Fruit fly (Drosophila melanogaster) whole organism, embryonic: ENCODE measurements around the gene Rok.
A peak's percentile ranks its signal among the peaks of the same experiment; 100 is the strongest.

Source experiments
- Adf1 ChIP-seq: fragments of 200-800 bp; sonication (Bioruptor generic); IDR thresholded peaks from 2 replicates; pipeline ENCODE4 v1.3.6; 2022; ENCODE audit warnings: missing biosample characterization, missing genetic modification characterization
- CG10654 ChIP-seq: fragments of 200-800 bp; sonication (Bioruptor generic); optimal IDR thresholded peaks from 2 replicates; lab custom pipeline; 2016; ENCODE audit warnings: missing biosample characterization, missing genetic modification characterization
- CG11247 ChIP-seq: fragments of 200-800 bp; sonication (Bioruptor generic); IDR thresholded peaks from 2 replicates; pipeline ENCODE4 v1.3.6; 2022; ENCODE audit warnings: missing biosample characterization, missing genetic modification characterization
- CG11456 ChIP-seq: fragments of 200-800 bp; sonication (Bioruptor generic); IDR thresholded peaks from 3 replicates; pipeline ENCODE4 v1.3.6; 2022; ENCODE audit warnings: missing biosample characterization, missing genetic modification characterization
- CG12236 ChIP-seq: fragments of 200-800 bp; sonication (Bioruptor generic); optimal IDR thresholded peaks from 2 replicates; lab custom pipeline; 2016; ENCODE audit warnings: missing biosample characterization, missing genetic modification characterization
- CG12299 ChIP-seq: fragments of 200-800 bp; sonication (Bioruptor generic); optimal IDR thresholded peaks from 2 replicates; lab custom pipeline; 2018; ENCODE audit warnings: missing biosample characterization, mild to moderate bottlenecking, missing genetic modification characterization
- CG14050 ChIP-seq: fragments of 200-800 bp; sonication (Bioruptor generic); IDR thresholded peaks from 3 replicates; pipeline ENCODE4 v1.3.6; 2022; ENCODE audit warnings: missing biosample characterization, missing genetic modification characterization
- CG15269 ChIP-seq: fragments of 200-800 bp; sonication (Bioruptor generic); optimal IDR thresholded peaks from 2 replicates; lab custom pipeline; 2018; ENCODE audit warnings: missing biosample characterization, mild to moderate bottlenecking, missing genetic modification characterization, moderate library complexity
- CG18476 ChIP-seq: fragments of 200-800 bp; sonication (Bioruptor generic); optimal IDR thresholded peaks from 2 replicates; lab custom pipeline; 2016; ENCODE audit warnings: missing biosample characterization, mild to moderate bottlenecking, missing genetic modification characterization
- CG30431 ChIP-seq: fragments of 200-800 bp; sonication (Bioruptor generic); optimal IDR thresholded peaks from 2 replicates; lab custom pipeline; 2017; ENCODE audit warnings: missing biosample characterization, missing genetic modification characterization
- CG32772 ChIP-seq: fragments of 200-800 bp; sonication (Bioruptor generic); IDR thresholded peaks from 2 replicates; pipeline ENCODE4 v1.3.6; 2022; ENCODE audit warnings: missing biosample characterization, missing genetic modification characterization
- CG3281 ChIP-seq: fragments of 200-800 bp; sonication (Bioruptor generic); optimal IDR thresholded peaks from 3 replicates; lab custom pipeline; 2017; ENCODE audit warnings: missing biosample characterization, mild to moderate bottlenecking, missing genetic modification characterization
- CG3995 ChIP-seq: fragments of 200-800 bp; sonication (Bioruptor generic); optimal IDR thresholded peaks from 3 replicates; lab custom pipeline; 2016; ENCODE audit warnings: missing biosample characterization, missing genetic modification characterization
- CG4360 ChIP-seq: fragments of 200-800 bp; sonication (Bioruptor generic); IDR thresholded peaks from 2 replicates; pipeline ENCODE4 v1.3.6; 2022; ENCODE audit warnings: missing biosample characterization, missing genetic modification characterization
- CG6272 ChIP-seq: fragments of 200-800 bp; sonication (Bioruptor generic); IDR thresholded peaks from 2 replicates; pipeline ENCODE4 v1.3.6; 2022; ENCODE audit warnings: missing biosample characterization, missing genetic modification characterization
- CG6791 ChIP-seq: fragments of 200-800 bp; sonication (Bioruptor generic); IDR thresholded peaks from 3 replicates; pipeline ENCODE4 v1.3.6; 2022; ENCODE audit warnings: missing biosample characterization, missing genetic modification characterization; ENCODE audit not compliant: partially characterized antibody
- CG7556 ChIP-seq: fragments of 200-800 bp; sonication (Bioruptor generic); optimal IDR thresholded peaks from 2 replicates; lab custom pipeline; 2017; ENCODE audit warnings: missing biosample characterization, mild to moderate bottlenecking, missing genetic modification characterization
- CG8089 ChIP-seq: fragments of 200-800 bp; sonication (Bioruptor generic); optimal IDR thresholded peaks from 3 replicates; lab custom pipeline; 2016; ENCODE audit warnings: missing biosample characterization, missing genetic modification characterization
- CG8924 ChIP-seq: fragments of 200-800 bp; optimal IDR thresholded peaks from 3 replicates; lab custom pipeline; 2019; ENCODE audit warnings: missing biosample characterization, mild to moderate bottlenecking, missing genetic modification characterization, moderate library complexity
- CG9215 ChIP-seq: fragments of 200-800 bp; sonication (Bioruptor generic); IDR thresholded peaks from 2 replicates; pipeline ENCODE4 v1.3.6; 2022; ENCODE audit warnings: missing biosample characterization, missing genetic modification characterization
- CG9817 ChIP-seq: fragments of 200-800 bp; sonication (Bioruptor generic); optimal IDR thresholded peaks from 2 replicates; lab custom pipeline; 2018; ENCODE audit warnings: missing biosample characterization, mild to moderate bottlenecking, missing genetic modification characterization, moderate library complexity
- CG9932 ChIP-seq: fragments of 200-800 bp; sonication (Bioruptor generic); IDR thresholded peaks from 2 replicates; pipeline ENCODE4 v1.3.6; 2022; ENCODE audit warnings: missing biosample characterization, missing genetic modification characterization
- Chrac-16 ChIP-seq: fragments of 200-800 bp; sonication (Bioruptor generic); optimal IDR thresholded peaks from 3 replicates; lab custom pipeline; 2016; ENCODE audit warnings: missing biosample characterization, missing genetic modification characterization
- E2f1 ChIP-seq: fragments of 200-800 bp; sonication (Bioruptor generic); IDR thresholded peaks from 2 replicates; pipeline ENCODE4 v1.3.6; 2022; ENCODE audit warnings: missing biosample characterization, missing genetic modification characterization
- GATAe ChIP-seq: fragments of 200-800 bp; sonication (Bioruptor generic); conservative IDR thresholded peaks from 2 replicates; pipeline ENCODE4 v1.3.6; 2022; ENCODE audit warnings: missing biosample characterization, missing genetic modification characterization
- Gsc ChIP-seq: fragments of 200-800 bp; sonication (Bioruptor generic); IDR thresholded peaks from 2 replicates; pipeline ENCODE4 v1.3.6; 2022; ENCODE audit warnings: missing biosample characterization, missing genetic modification characterization
- Lim3 ChIP-seq: fragments of 200-800 bp; sonication (Bioruptor generic); IDR thresholded peaks from 2 replicates; pipeline ENCODE4 v1.3.6; 2022; ENCODE audit warnings: missing biosample characterization, missing genetic modification characterization
- Nf-YB ChIP-seq: fragments of 200-800 bp; sonication (Bioruptor generic); optimal IDR thresholded peaks from 3 replicates; lab custom pipeline; 2019; ENCODE audit warnings: missing biosample characterization, mild to moderate bottlenecking, missing genetic modification characterization, moderate library complexity
- Pdp1 ChIP-seq, 2 experiments: fragments of 200-800 bp; sonication (Bioruptor generic); optimal IDR thresholded peaks; 3 replicates each; lab custom pipeline; 2016; ENCODE audit warnings: missing biosample characterization in 2 of 2, missing genetic modification characterization in 2 of 2, mild to moderate bottlenecking in 1 of 2, moderate library complexity in 1 of 2
- Sry-β ChIP-seq: fragments of 200-800 bp; sonication (Bioruptor generic); optimal IDR thresholded peaks from 2 replicates; lab custom pipeline; 2018; ENCODE audit warnings: missing biosample characterization, mild to moderate bottlenecking, missing genetic modification characterization, moderate library complexity
- bbx ChIP-seq: fragments of 200-800 bp; sonication (Bioruptor generic); IDR thresholded peaks from 2 replicates; pipeline ENCODE4 v1.3.6; 2022; ENCODE audit warnings: missing biosample characterization, missing genetic modification characterization; ENCODE audit not compliant: partially characterized antibody
- br ChIP-seq: fragments of >200 bp; optimal IDR thresholded peaks from 2 replicates; lab custom pipeline; 2017
- cas ChIP-seq: fragments of 200-800 bp; sonication (Bioruptor generic); IDR thresholded peaks from 2 replicates; pipeline ENCODE4 v1.3.6; 2022; ENCODE audit warnings: missing biosample characterization, missing genetic modification characterization
- fd102C ChIP-seq: fragments of 200-800 bp; sonication (Bioruptor generic); optimal IDR thresholded peaks from 2 replicates; lab custom pipeline; 2018; ENCODE audit warnings: missing biosample characterization, mild to moderate bottlenecking, missing genetic modification characterization, moderate library complexity
- fru ChIP-seq: fragments of >200 bp; optimal IDR thresholded peaks from 2 replicates; lab custom pipeline; 2017
- gcm ChIP-seq: fragments of 200-800 bp; sonication (Bioruptor generic); optimal IDR thresholded peaks from 2 replicates; lab custom pipeline; 2019; ENCODE audit warnings: missing biosample characterization, mild to moderate bottlenecking, missing genetic modification characterization, moderate library complexity
- gem ChIP-seq: fragments of 200-800 bp; sonication (Bioruptor generic); optimal IDR thresholded peaks from 2 replicates; lab custom pipeline; 2019; ENCODE audit warnings: missing biosample characterization, mild to moderate bottlenecking, missing genetic modification characterization, moderate library complexity
- h ChIP-seq: fragments of >200 bp; optimal IDR thresholded peaks from 2 replicates; lab custom pipeline; 2017
- insv ChIP-seq, 2 experiments: fragments of 200-800 bp; sonication (Bioruptor generic); optimal IDR thresholded peaks; 3 replicates each; lab custom pipeline; 2016 to 2018; ENCODE audit warnings: missing biosample characterization in 2 of 2, missing genetic modification characterization in 2 of 2
- inv ChIP-seq: fragments of 200-800 bp; sonication (Bioruptor generic); IDR thresholded peaks from 2 replicates; pipeline ENCODE4 v1.3.6; 2022; ENCODE audit warnings: missing biosample characterization, missing genetic modification characterization; ENCODE audit not compliant: partially characterized antibody
- jumu ChIP-seq: fragments of 200-800 bp; sonication (Bioruptor generic); optimal IDR thresholded peaks from 3 replicates; lab custom pipeline; 2016; ENCODE audit warnings: missing biosample characterization, missing genetic modification characterization
- maf-S ChIP-seq: fragments of 200-800 bp; sonication (Bioruptor generic); optimal IDR thresholded peaks from 2 replicates; lab custom pipeline; 2016; ENCODE audit warnings: missing biosample characterization, missing genetic modification characterization
- nmo ChIP-seq: fragments of 200-800 bp; sonication (Bioruptor generic); optimal IDR thresholded peaks from 2 replicates; lab custom pipeline; 2018; ENCODE audit warnings: missing biosample characterization, mild to moderate bottlenecking, missing genetic modification characterization, moderate library complexity
- peb ChIP-seq: fragments of 200-800 bp; sonication (Bioruptor generic); IDR thresholded peaks from 2 replicates; pipeline ENCODE4 v1.3.6; 2022; ENCODE audit warnings: missing biosample characterization, missing genetic modification characterization
- pita ChIP-seq: fragments of 200-800 bp; sonication (Bioruptor generic); optimal IDR thresholded peaks from 2 replicates; lab custom pipeline; 2017; ENCODE audit warnings: missing biosample characterization, mild to moderate bottlenecking, missing genetic modification characterization
- psq ChIP-seq: fragments of 200-800 bp; sonication (Bioruptor generic); optimal IDR thresholded peaks from 2 replicates; lab custom pipeline; 2017; ENCODE audit warnings: missing biosample characterization, missing genetic modification characterization
- ro ChIP-seq: fragments of 200-800 bp; sonication (Bioruptor generic); IDR thresholded peaks from 2 replicates; pipeline ENCODE4 v1.3.6; 2022; ENCODE audit warnings: missing biosample characterization, missing genetic modification characterization
- salm ChIP-seq: fragments of 200-800 bp; sonication (Bioruptor generic); optimal IDR thresholded peaks from 2 replicates; lab custom pipeline; 2018; ENCODE audit warnings: missing biosample characterization, mild to moderate bottlenecking, missing genetic modification characterization
- toy ChIP-seq: fragments of 200-800 bp; sonication (Bioruptor generic); IDR thresholded peaks from 2 replicates; pipeline ENCODE4 v1.3.6; 2022; ENCODE audit warnings: missing biosample characterization, missing genetic modification characterization
- unpg ChIP-seq: fragments of 200-800 bp; sonication (Bioruptor generic); optimal IDR thresholded peaks from 3 replicates; lab custom pipeline; 2018; ENCODE audit warnings: missing biosample characterization, mild to moderate bottlenecking, missing genetic modification characterization, moderate library complexity
- vnd ChIP-seq: fragments of 200-800 bp; sonication (Bioruptor generic); IDR thresholded peaks from 3 replicates; pipeline ENCODE4 v1.3.6; 2022; ENCODE audit warnings: missing biosample characterization, missing genetic modification characterization; ENCODE audit not compliant: partially characterized antibody
- vvl ChIP-seq: fragments of 200-800 bp; sonication (Bioruptor generic); IDR thresholded peaks from 2 replicates; pipeline ENCODE4 v1.3.6; 2022; ENCODE audit warnings: missing biosample characterization, missing genetic modification characterization

Gene Rok

dm6 chrX:16587021-16587667, 50.1 kb downstream of the Rok start, which contains the start of gene CanA-14F (continued):
- TF ChIP-seq gcm (GFP tag; lab: Kevin White, UChicago) (no peak), E2f1 (GFP tag; lab: Robert Waterston, UW) (no peak), peb (no peak), GATAe (GFP tag; lab: Robert Waterston, UW) (no peak), vvl (GFP tag; lab: Robert Waterston, UW) (no peak), cas (no peak), CG3281 (no peak), CG3995 (GFP tag; lab: Kevin White, UChicago) (peak; percentile 65), jumu (GFP tag; lab: Kevin White, UChicago) (no peak), CG15269 (tag; lab: Kevin White, UChicago) (no peak), unpg (no peak), CG12299 (no peak), gem (tag; lab: Kevin White, UChicago) (peak; percentile 19), h (lab: Kevin White, UChicago) (no peak), CG4360 (GFP tag; lab: Robert Waterston, UW) (no peak), fd102C (GFP tag; lab: Kevin White, UChicago) (no peak), psq (no peak), CG11456 (GFP tag; lab: Robert Waterston, UW) (no peak), CG32772 (no peak), insv (GFP tag; optimal IDR thresholded peaks at IDR 0.05; lab: Kevin White, UChicago) (peak; percentile 78 to 97), Nf-YB (GFP tag; lab: Kevin White, UChicago) (no peak), inv (peak; percentile 53), CG6791 (GFP tag; lab: Robert Waterston, UW) (peak; percentile 79), br (lab: Kevin White, UChicago) (no peak), Lim3 (GFP tag; lab: Robert Waterston, UW) (no peak), CG6272 (GFP tag; lab: Robert Waterston, UW) (no peak), Gsc (GFP tag; lab: Robert Waterston, UW) (no peak), nmo (GFP tag; lab: Kevin White, UChicago) (no peak), pita (no peak), CG7556 (GFP tag; lab: Kevin White, UChicago) (no peak), Chrac-16 (no peak), CG9817 (tag; lab: Kevin White, UChicago) (peak; percentile 42), salm (no peak), CG9215 (no peak), ro (GFP tag; lab: Robert Waterston, UW) (no peak), bbx (peak; percentile 71), Sry-β (GFP tag; lab: Kevin White, UChicago) (no peak), Adf1 (GFP tag; lab: Robert Waterston, UW) (no peak), CG12236 (no peak), Pdp1 (GFP tag; optimal IDR thresholded peaks at IDR 0.05; lab: Kevin White, UChicago) (no peak), CG18476 (no peak), fru (lab: Kevin White, UChicago) (no peak), CG11247 (GFP tag; lab: Robert Waterston, UW) (no peak), CG8089 (GFP tag; lab: Kevin White, UChicago) (no peak), CG30431 (no peak), CG9932 (GFP tag; lab: Robert Waterston, UW) (peak; percentile 46; the same call in 1 of the 2 replicates), CG8924 (no peak), toy (no peak), CG14050 (GFP tag; lab: Robert Waterston, UW) (no peak), CG10654 (GFP tag; lab: Kevin White, UChicago) (no peak), vnd (GFP tag; lab: Robert Waterston, UW) (peak; percentile 55; the same call in 2 of the 3 replicates), maf-S (no peak)
